Fruit fly (Drosophila melanogaster) whole organism, pupa: ENCODE data around the gene Dip-B.

ENCODE experiments used
- CG10348 ChIP-seq: fragments of 200-800 bp; sonication (Bioruptor generic); IDR thresholded peaks from 2 replicates; pipeline ENCODE4 v1.3.6; 2022; ENCODE audit warnings: missing biosample characterization, missing genetic modification characterization
- CG13204 ChIP-seq: fragments of 200-800 bp; sonication (Bioruptor generic); optimal IDR thresholded peaks from 2 replicates; lab custom pipeline; 2018; ENCODE audit warnings: missing biosample characterization, mild to moderate bottlenecking, missing genetic modification characterization, moderate library complexity
- CG15710 ChIP-seq: fragments of 200-800 bp; sonication (Bioruptor generic); optimal IDR thresholded peaks from 2 replicates; lab custom pipeline; 2018; ENCODE audit warnings: missing biosample characterization, mild to moderate bottlenecking, missing genetic modification characterization, moderate library complexity
- CG32121 ChIP-seq: fragments of 200-800 bp; sonication (Bioruptor generic); IDR thresholded peaks from 2 replicates; pipeline ENCODE4 v1.3.6; 2022; ENCODE audit warnings: missing biosample characterization, missing genetic modification characterization
- CG34367 ChIP-seq: fragments of 200-800 bp; sonication (Bioruptor generic); optimal IDR thresholded peaks from 2 replicates; lab custom pipeline; 2018; ENCODE audit warnings: missing biosample characterization, mild to moderate bottlenecking, missing genetic modification characterization
- CG8301 ChIP-seq: fragments of 200-800 bp; sonication (Bioruptor generic); optimal IDR thresholded peaks from 2 replicates; lab custom pipeline; 2018; ENCODE audit warnings: missing biosample characterization, mild to moderate bottlenecking, missing genetic modification characterization
- EcR ChIP-seq: fragments of 200-800 bp; sonication (Bioruptor generic); optimal IDR thresholded peaks from 3 replicates; lab custom pipeline; 2019; ENCODE audit warnings: missing biosample characterization, missing genetic modification characterization, mild to moderate bottlenecking, moderate library complexity, missing genetic modification reagents
- Ets98B ChIP-seq: fragments of 200-800 bp; sonication (Bioruptor generic); IDR thresholded peaks from 2 replicates; pipeline ENCODE4 v1.3.6; 2022; ENCODE audit warnings: missing biosample characterization, missing genetic modification characterization
- Pif1A ChIP-seq: fragments of 200-800 bp; sonication (Bioruptor generic); optimal IDR thresholded peaks from 3 replicates; lab custom pipeline; 2016; ENCODE audit warnings: missing biosample characterization, missing genetic modification characterization
- Snoo ChIP-seq: fragments of 200-800 bp; sonication (Bioruptor generic); optimal IDR thresholded peaks from 3 replicates; lab custom pipeline; 2017; ENCODE audit warnings: missing biosample characterization, mild to moderate bottlenecking, missing genetic modification characterization, inconsistent platforms
- fd96Ca ChIP-seq: fragments of 200-800 bp; sonication (Bioruptor generic); IDR thresholded peaks from 3 replicates; pipeline ENCODE4 v1.3.6; 2022; ENCODE audit warnings: missing biosample characterization, missing genetic modification characterization
- gl ChIP-seq: fragments of 200-800 bp; sonication (Bioruptor generic); optimal IDR thresholded peaks from 2 replicates; lab custom pipeline; 2018; ENCODE audit warnings: missing biosample characterization, mild to moderate bottlenecking, missing genetic modification characterization
- rn ChIP-seq: fragments of 200-800 bp; sonication (Bioruptor generic); IDR thresholded peaks from 2 replicates; pipeline ENCODE4 v1.3.6; 2022; ENCODE audit warnings: missing biosample characterization, missing genetic modification characterization

- no peak for TF ChIP-seq Ets98B (GFP tag; lab: Robert Waterston, UW)
- no peak for TF ChIP-seq CG15710 (tag; lab: Kevin White, UChicago)
- no peak for TF ChIP-seq CG8301 (tag; lab: Kevin White, UChicago)
- TF ChIP-seq CG13204 (GFP tag; lab: Kevin White, UChicago), result no peak
- TF ChIP-seq Pif1A, result no peak
- TF ChIP-seq CG10348, result no peak
- no peak for TF ChIP-seq fd96Ca (GFP tag; lab: Robert Waterston, UW)
- TF ChIP-seq CG34367 (tag; lab: Kevin White, UChicago), result no peak
- TF ChIP-seq CG32121, result no peak
- no peak for TF ChIP-seq gl
- no peak for TF ChIP-seq rn (GFP tag; lab: Robert Waterston, UW)
- no peak for TF ChIP-seq Snoo
- TF ChIP-seq EcR (GFP tag; lab: Kevin White, UChicago), result peak; percentile 62
These were observed 490 bp downstream of the Dip-B start for dm6 chr3R:13782578-13782977.
